Fruit fly (Drosophila melanogaster): ENCODE data around the gene Neos.

The Neos gene

dm6 chr3L:7262471-7262870 is 21.0 kb downstream of the Neos start (continued):
- TF ChIP-seq CG16815 (GFP tag; optimal IDR thresholded peaks at IDR 0.05) (no peak), Dref (GFP tag; IDR thresholded peaks at IDR 0.05) (no peak), CG10543 (GFP tag; optimal IDR thresholded peaks at IDR 0.05) (no peak), CG7556 (GFP tag; optimal IDR thresholded peaks at IDR 0.05) (peak; percentile 13), ftz-f1 (GFP tag; optimal IDR thresholded peaks at IDR 0.05) (no peak), Atf-2 (GFP tag; optimal IDR thresholded peaks at IDR 0.05) (no peak), CG10209 (GFP tag; optimal IDR thresholded peaks at IDR 0.05) (no peak), CG17802 (tag; optimal IDR thresholded peaks at IDR 0.05) (no peak), CG12391 (tag; optimal IDR thresholded peaks at IDR 0.05) (no peak), CG8281 (tag; optimal IDR thresholded peaks at IDR 0.05) (no peak), Drgx (GFP tag; IDR thresholded peaks at IDR 0.05) (no peak), mld (GFP tag; IDR thresholded peaks at IDR 0.05; ENCODE audit: partially characterized antibody) (no peak), Max (GFP tag; optimal IDR thresholded peaks at IDR 0.05) (no peak), ssp (GFP tag; IDR thresholded peaks at IDR 0.05) (peak; percentile 26; the same call in 1 of the 2 replicates), abd-A (tag; optimal IDR thresholded peaks at IDR 0.05) (no peak), CG6689 (GFP tag; IDR thresholded peaks at IDR 0.05) (0 out of 2 replicates have a peak, but pooled peaks have one; percentile 17), pnt (GFP tag; optimal IDR thresholded peaks at IDR 0.05) (no peak), Oaz (GFP tag; IDR thresholded peaks at IDR 0.05) (no peak), Hey (tag; optimal IDR thresholded peaks at IDR 0.05) (no peak), Hr51 (GFP tag; optimal IDR thresholded peaks at IDR 0.05) (peak in 1 of 2 experiments; percentile 33), Stat92E (GFP tag; optimal IDR thresholded peaks at IDR 0.05) (no peak), CG13624 (GFP tag; optimal IDR thresholded peaks at IDR 0.05) (no peak), H2.0 (GFP tag; IDR thresholded peaks at IDR 0.05) (no peak), Ravus (GFP tag; IDR thresholded peaks at IDR 0.05) (no peak), CG42726 (GFP tag; IDR thresholded peaks at IDR 0.05; ENCODE audit: partially characterized antibody) (no peak), lilli (GFP tag; optimal IDR thresholded peaks at IDR 0.05) (no peak), CG3281 (GFP tag; optimal IDR thresholded peaks at IDR 0.05) (peak; percentile 57), crol (GFP tag; IDR thresholded peaks at IDR 0.05) (no peak), D19B (GFP tag; optimal IDR thresholded peaks at IDR 0.05) (no peak), en (GFP tag; optimal IDR thresholded peaks at IDR 0.05) (no peak), chn (GFP tag; optimal IDR thresholded peaks at IDR 0.05) (no peak), D (optimal IDR thresholded peaks at IDR 0.05) (no peak), D (GFP tag; optimal IDR thresholded peaks at IDR 0.05) (no peak), jing (GFP tag; optimal IDR thresholded peaks at IDR 0.05) (no peak), Sry-δ (GFP tag; optimal IDR thresholded peaks at IDR 0.05) (no peak), Bgb (GFP tag; IDR thresholded peaks at IDR 0.05; ENCODE audit: partially characterized antibody) (no peak), al (GFP tag; IDR thresholded peaks at IDR 0.05) (0 out of 2 replicates have a peak, but pooled peaks have one; percentile 9), vfl (GFP tag; optimal IDR thresholded peaks at IDR 0.05) (no peak), CG15011 (GFP tag; optimal IDR thresholded peaks at IDR 0.05) (peak; percentile 12), Optix (GFP tag; IDR thresholded peaks at IDR 0.05) (no peak), CG33213 (GFP tag; optimal IDR thresholded peaks at IDR 0.05) (no peak), esg (GFP tag; conservative IDR thresholded peaks at IDR 0.05) (no peak), CG17328 (GFP tag; IDR thresholded peaks at IDR 0.05) (0 out of 2 replicates have a peak, but pooled peaks have one; percentile 23), CG10321 (GFP tag; IDR thresholded peaks at IDR 0.05) (no peak), NC2α (GFP tag; optimal IDR thresholded peaks at IDR 0.05) (no peak), h (optimal IDR thresholded peaks at IDR 0.05) (no peak), CG18262 (tag; optimal IDR thresholded peaks at IDR 0.05) (peak; percentile 46), trh (GFP tag; optimal IDR thresholded peaks at IDR 0.05) (no peak), CG17385 (GFP tag; optimal IDR thresholded peaks at IDR 0.05) (no peak), CG6813 (GFP tag; optimal IDR thresholded peaks at IDR 0.05) (no peak), gem (tag; optimal IDR thresholded peaks at IDR 0.05) (peak; percentile 48), HHEX (GFP tag; optimal IDR thresholded peaks at IDR 0.05) (no peak)

Data from whole organism, embryonic.